Worm (Caenorhabditis elegans): Measurements from ENCODE around the gene T25B2.2.

- TF ChIP-seq tab-1 (GFP tag; IDR thresholded peaks at IDR 0.05) (no peak), med-1 (GFP tag; optimal IDR thresholded peaks at IDR 0.05; ENCODE audit: insufficient read depth) (no peak), klf-2 (GFP tag; conservative IDR thresholded peaks at IDR 0.05) (no peak), ztf-29 (GFP tag; IDR thresholded peaks at IDR 0.05) (no peak), cog-1 (tag; optimal IDR thresholded peaks at IDR 0.05) (no peak)
Observed at ce11 chrX:6150949-6151519, 18.4 kb upstream of the T25B2.2 start.
